Fruit fly (Drosophila melanogaster) whole organism, embryonic: Measurements from ENCODE around the gene Dsor1.

Source experiments
- B-H2 ChIP-seq: fragments of 200-800 bp; sonication (Bioruptor generic); optimal IDR thresholded peaks from 2 replicates; lab custom pipeline; 2018; ENCODE audit warnings: missing biosample characterization, mild to moderate bottlenecking, missing genetic modification characterization
- Bteb2 ChIP-seq: fragments of 200-800 bp; sonication (Bioruptor generic); optimal IDR thresholded peaks from 2 replicates; lab custom pipeline; 2016; ENCODE audit warnings: missing biosample characterization, missing genetic modification characterization
- CG10147 ChIP-seq: fragments of 200-800 bp; sonication (Bioruptor generic); optimal IDR thresholded peaks from 2 replicates; lab custom pipeline; 2019; ENCODE audit warnings: missing biosample characterization, mild to moderate bottlenecking, missing genetic modification characterization, moderate library complexity
- CG10321 ChIP-seq: fragments of 200-800 bp; sonication (Bioruptor generic); IDR thresholded peaks from 2 replicates; pipeline ENCODE4 v1.3.6; 2022; ENCODE audit warnings: missing biosample characterization, missing genetic modification characterization
- CG12942 ChIP-seq: fragments of 200-800 bp; sonication (Bioruptor generic); optimal IDR thresholded peaks from 3 replicates; lab custom pipeline; 2016; ENCODE audit warnings: missing biosample characterization, missing genetic modification characterization
- CG13624 ChIP-seq: fragments of 200-800 bp; sonication (Bioruptor generic); optimal IDR thresholded peaks from 2 replicates; lab custom pipeline; 2016; ENCODE audit warnings: missing biosample characterization, missing genetic modification characterization
- CG16813 ChIP-seq: fragments of 200-800 bp; sonication (Bioruptor generic); IDR thresholded peaks from 3 replicates; pipeline ENCODE4 v1.3.6; 2022; ENCODE audit warnings: missing biosample characterization, missing genetic modification characterization; ENCODE audit not compliant: partially characterized antibody
- CG18011 ChIP-seq: fragments of 200-800 bp; sonication (Bioruptor generic); optimal IDR thresholded peaks from 2 replicates; lab custom pipeline; 2017; ENCODE audit warnings: missing biosample characterization, missing genetic modification characterization, mild to moderate bottlenecking, moderate library complexity, missing genotype
- CG2116 ChIP-seq: fragments of 200-800 bp; sonication (Bioruptor generic); optimal IDR thresholded peaks from 3 replicates; lab custom pipeline; 2018; ENCODE audit warnings: missing biosample characterization, mild to moderate bottlenecking, missing genetic modification characterization
- CG2678 ChIP-seq: fragments of 200-800 bp; sonication (Bioruptor generic); optimal IDR thresholded peaks from 3 replicates; lab custom pipeline; 2019; ENCODE audit warnings: missing biosample characterization, mild to moderate bottlenecking, missing genetic modification characterization, moderate library complexity
- CG30020 ChIP-seq: fragments of 200-800 bp; optimal IDR thresholded peaks from 2 replicates; lab custom pipeline; 2019; ENCODE audit warnings: missing biosample characterization, mild to moderate bottlenecking, missing genetic modification characterization, moderate library complexity
- CG30431 ChIP-seq: fragments of 200-800 bp; sonication (Bioruptor generic); optimal IDR thresholded peaks from 2 replicates; lab custom pipeline; 2017; ENCODE audit warnings: missing biosample characterization, missing genetic modification characterization
- CG4424 ChIP-seq: fragments of 200-800 bp; sonication (Bioruptor generic); optimal IDR thresholded peaks from 3 replicates; lab custom pipeline; 2016; ENCODE audit warnings: missing biosample characterization, missing genetic modification characterization
- CG4730 ChIP-seq: fragments of 200-800 bp; sonication (Bioruptor generic); IDR thresholded peaks from 2 replicates; pipeline ENCODE4 v1.3.6; 2022; ENCODE audit warnings: missing biosample characterization, missing genetic modification characterization
- CG6654 ChIP-seq: fragments of 200-800 bp; sonication (Bioruptor generic); optimal IDR thresholded peaks from 2 replicates; lab custom pipeline; 2017; ENCODE audit warnings: missing biosample characterization, mild to moderate bottlenecking, missing genetic modification characterization
- CG6689 ChIP-seq: fragments of 200-800 bp; sonication (Bioruptor generic); IDR thresholded peaks from 2 replicates; pipeline ENCODE4 v1.3.6; 2022; ENCODE audit warnings: missing biosample characterization, missing genetic modification characterization
- CG6854 ChIP-seq: fragments of 200-800 bp; sonication (Bioruptor generic); optimal IDR thresholded peaks from 3 replicates; lab custom pipeline; 2017; ENCODE audit warnings: missing biosample characterization, mild to moderate bottlenecking, missing genetic modification characterization
- CG8359 ChIP-seq: fragments of 200-800 bp; sonication (Bioruptor generic); optimal IDR thresholded peaks from 2 replicates; lab custom pipeline; 2017; ENCODE audit warnings: missing biosample characterization, mild to moderate bottlenecking, missing genetic modification characterization, borderline replicate concordance
- CG8924 ChIP-seq: fragments of 200-800 bp; optimal IDR thresholded peaks from 3 replicates; lab custom pipeline; 2019; ENCODE audit warnings: missing biosample characterization, mild to moderate bottlenecking, missing genetic modification characterization, moderate library complexity
- CrebB ChIP-seq: fragments of 200-800 bp; sonication (Bioruptor generic); optimal IDR thresholded peaks from 3 replicates; lab custom pipeline; 2018; ENCODE audit warnings: missing biosample characterization, mild to moderate bottlenecking, missing genetic modification characterization
- H15 ChIP-seq: fragments of 200-800 bp; sonication (Bioruptor generic); IDR thresholded peaks from 3 replicates; pipeline ENCODE4 v1.3.6; 2022; ENCODE audit warnings: missing biosample characterization, missing genetic modification characterization
- Hmr ChIP-seq: fragments of 200-800 bp; sonication (Bioruptor generic); optimal IDR thresholded peaks from 3 replicates; lab custom pipeline; 2017; ENCODE audit warnings: mild to moderate bottlenecking, missing biosample characterization, missing genetic modification reagents, missing genetic modification characterization
- Mad ChIP-seq: fragments of 200-800 bp; sonication (Bioruptor generic); optimal IDR thresholded peaks from 2 replicates; lab custom pipeline; 2016; ENCODE audit warnings: missing biosample characterization, missing genetic modification characterization
- Max ChIP-seq: fragments of 200-800 bp; sonication (Bioruptor generic); optimal IDR thresholded peaks from 2 replicates; lab custom pipeline; 2016; ENCODE audit warnings: missing biosample characterization, mild to moderate bottlenecking, missing genetic modification characterization
- Nf-YC ChIP-seq: fragments of 200-800 bp; optimal IDR thresholded peaks from 3 replicates; lab custom pipeline; 2019; ENCODE audit warnings: missing biosample characterization, mild to moderate bottlenecking, missing genetic modification characterization, moderate library complexity
- Oli ChIP-seq: fragments of 200-800 bp; sonication (Bioruptor generic); optimal IDR thresholded peaks from 2 replicates; lab custom pipeline; 2018; ENCODE audit warnings: missing biosample characterization, mild to moderate bottlenecking, missing genetic modification characterization, moderate library complexity
- Pdp1 ChIP-seq, 2 experiments: fragments of 200-800 bp; sonication (Bioruptor generic); optimal IDR thresholded peaks; 3 replicates each; lab custom pipeline; 2016; ENCODE audit warnings: missing biosample characterization in 2 of 2, missing genetic modification characterization in 2 of 2, mild to moderate bottlenecking in 1 of 2, moderate library complexity in 1 of 2
- Side ChIP-seq: fragments of 200-800 bp; sonication (Bioruptor generic); optimal IDR thresholded peaks from 2 replicates; lab custom pipeline; 2016; ENCODE audit warnings: missing biosample characterization, missing genetic modification characterization
- Usf ChIP-seq: fragments of 200-800 bp; sonication (Bioruptor generic); optimal IDR thresholded peaks from 2 replicates; lab custom pipeline; 2017; ENCODE audit warnings: missing genotype, missing biosample characterization, missing genetic modification characterization
- Vsx1 ChIP-seq: fragments of 200-800 bp; sonication (Bioruptor generic); optimal IDR thresholded peaks from 2 replicates; lab custom pipeline; 2017; ENCODE audit warnings: missing biosample characterization, mild to moderate bottlenecking, missing genetic modification characterization, missing genetic modification reagents
- ac ChIP-seq: fragments of 200-800 bp; sonication (Bioruptor generic); optimal IDR thresholded peaks from 3 replicates; lab custom pipeline; 2017; ENCODE audit warnings: missing biosample characterization, mild to moderate bottlenecking, missing genetic modification characterization
- ap ChIP-seq: fragments of 200-800 bp; sonication (Bioruptor generic); IDR thresholded peaks from 2 replicates; pipeline ENCODE4 v1.3.6; 2022; ENCODE audit warnings: missing biosample characterization, missing genetic modification characterization
- az2 ChIP-seq: fragments of 200-800 bp; sonication (Bioruptor generic); optimal IDR thresholded peaks from 3 replicates; lab custom pipeline; 2016; ENCODE audit warnings: missing biosample characterization, missing genetic modification characterization
- cad ChIP-seq: fragments of >200 bp; optimal IDR thresholded peaks from 2 replicates; lab custom pipeline; 2017; ENCODE audit warnings: missing biosample characterization, missing genetic modification characterization
- caup ChIP-seq: fragments of 200-800 bp; sonication (Bioruptor generic); optimal IDR thresholded peaks from 3 replicates; lab custom pipeline; 2017; ENCODE audit warnings: missing biosample characterization, mild to moderate bottlenecking, missing genetic modification characterization, moderate library complexity; ENCODE audit not compliant: severe bottlenecking
- chif ChIP-seq, 2 experiments: fragments of 200-800 bp; sonication (Bioruptor generic); optimal IDR thresholded peaks; 3 replicates each; lab custom pipeline; 2016; ENCODE audit warnings: missing biosample characterization in 2 of 2, missing genetic modification characterization in 2 of 2
- corto ChIP-seq: fragments of 200-800 bp; sonication (Bioruptor generic); optimal IDR thresholded peaks from 2 replicates; lab custom pipeline; 2016; ENCODE audit warnings: missing biosample characterization, mild to moderate bottlenecking, missing genetic modification characterization, moderate library complexity
- dm ChIP-seq: fragments of 200-800 bp; sonication (Bioruptor generic); optimal IDR thresholded peaks from 3 replicates; lab custom pipeline; 2016; ENCODE audit warnings: missing biosample characterization, missing genetic modification characterization
- dysf ChIP-seq: fragments of 200-800 bp; sonication (Bioruptor generic); IDR thresholded peaks from 3 replicates; pipeline ENCODE4 v1.3.6; 2022; ENCODE audit warnings: missing biosample characterization, missing genetic modification characterization
- emc ChIP-seq: fragments of 200-800 bp; sonication (Bioruptor generic); optimal IDR thresholded peaks from 2 replicates; lab custom pipeline; 2016; ENCODE audit warnings: missing biosample characterization, missing genetic modification characterization
- fd102C ChIP-seq: fragments of 200-800 bp; sonication (Bioruptor generic); optimal IDR thresholded peaks from 2 replicates; lab custom pipeline; 2018; ENCODE audit warnings: missing biosample characterization, mild to moderate bottlenecking, missing genetic modification characterization, moderate library complexity
- gem ChIP-seq: fragments of 200-800 bp; sonication (Bioruptor generic); optimal IDR thresholded peaks from 2 replicates; lab custom pipeline; 2019; ENCODE audit warnings: missing biosample characterization, mild to moderate bottlenecking, missing genetic modification characterization, moderate library complexity
- ind ChIP-seq: fragments of 200-800 bp; sonication (Bioruptor generic); optimal IDR thresholded peaks from 3 replicates; lab custom pipeline; 2016; ENCODE audit warnings: missing biosample characterization, missing genetic modification characterization
- lab ChIP-seq: fragments of 200-800 bp; sonication (Bioruptor generic); optimal IDR thresholded peaks from 3 replicates; lab custom pipeline; 2017; ENCODE audit warnings: missing biosample characterization, missing genetic modification characterization, mild to moderate bottlenecking, moderate library complexity, missing genetic modification reagents
- luna ChIP-seq: fragments of 200-800 bp; sonication (Bioruptor generic); optimal IDR thresholded peaks from 2 replicates; lab custom pipeline; 2016; ENCODE audit warnings: missing biosample characterization, missing genetic modification characterization
- mirr ChIP-seq: fragments of 200-800 bp; sonication (Bioruptor generic); optimal IDR thresholded peaks from 3 replicates; lab custom pipeline; 2018; ENCODE audit warnings: missing biosample characterization, mild to moderate bottlenecking, missing genetic modification characterization
- org-1 ChIP-seq: fragments of 200-800 bp; sonication (Bioruptor generic); optimal IDR thresholded peaks from 2 replicates; lab custom pipeline; 2017; ENCODE audit warnings: missing biosample characterization, missing genetic modification characterization
- rib ChIP-seq: fragments of 200-800 bp; sonication (Bioruptor generic); IDR thresholded peaks from 2 replicates; pipeline ENCODE4 v1.3.6; 2022; ENCODE audit warnings: missing biosample characterization, missing genetic modification characterization
- run ChIP-seq: fragments of 200-800 bp; sonication (Bioruptor generic); optimal IDR thresholded peaks from 3 replicates; lab custom pipeline; 2018; ENCODE audit warnings: missing biosample characterization, mild to moderate bottlenecking, missing genetic modification characterization
- toy ChIP-seq: fragments of 200-800 bp; sonication (Bioruptor generic); IDR thresholded peaks from 2 replicates; pipeline ENCODE4 v1.3.6; 2022; ENCODE audit warnings: missing biosample characterization, missing genetic modification characterization
- vnd ChIP-seq: fragments of 200-800 bp; sonication (Bioruptor generic); IDR thresholded peaks from 3 replicates; pipeline ENCODE4 v1.3.6; 2022; ENCODE audit warnings: missing biosample characterization, missing genetic modification characterization; ENCODE audit not compliant: partially characterized antibody
- yki ChIP-seq: fragments of >200 bp; optimal IDR thresholded peaks from 3 replicates; lab custom pipeline; 2018

Gene Dsor1

DNA sequence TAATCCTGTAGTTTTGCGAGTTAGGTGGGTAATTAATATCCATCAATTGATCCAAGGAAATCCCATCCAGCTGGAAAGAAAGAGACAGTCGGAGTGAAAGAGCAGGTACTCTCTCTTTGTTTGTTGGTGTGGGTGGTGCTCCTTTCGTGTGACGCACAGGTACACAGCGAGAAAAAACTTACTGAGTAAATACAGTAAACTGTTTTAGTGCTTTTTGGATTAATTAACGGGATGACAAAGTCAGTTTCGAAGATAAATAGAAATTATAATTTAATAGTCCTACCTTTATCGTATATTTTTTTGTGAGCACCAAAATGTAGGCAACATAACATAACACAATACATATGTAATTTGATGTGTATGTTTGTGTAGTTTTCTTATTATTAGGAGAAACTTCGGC, 898 bp downstream of the Dsor1 start (continued):
- no peak for TF ChIP-seq Side (GFP tag; lab: Kevin White, UChicago)
- no peak for TF ChIP-seq CG6854 (GFP tag; lab: Kevin White, UChicago)
- no peak for TF ChIP-seq Nf-YC
- TF ChIP-seq gem (tag; lab: Kevin White, UChicago) = peak; percentile 59
- no peak for TF ChIP-seq org-1
- no peak for TF ChIP-seq Hmr (GFP tag; lab: Kevin White, UChicago)
- TF ChIP-seq Max (GFP tag; lab: Kevin White, UChicago) = no peak
- no peak for TF ChIP-seq Vsx1
- TF ChIP-seq cad (GFP tag; lab: Kevin White, UChicago) = no peak
- no peak for TF ChIP-seq emc (GFP tag; lab: Kevin White, UChicago)
- no peak for TF ChIP-seq vnd (GFP tag; lab: Robert Waterston, UW)
- no peak for TF ChIP-seq ac (GFP tag; lab: Kevin White, UChicago)
- TF ChIP-seq mirr (GFP tag; lab: Kevin White, UChicago) = no peak
- TF ChIP-seq CrebB = no peak
- no peak for TF ChIP-seq Mad
- no peak for TF ChIP-seq dm (GFP tag; lab: Kevin White, UChicago)
- no peak for TF ChIP-seq caup
- TF ChIP-seq corto (GFP tag; lab: Kevin White, UChicago) = no peak
- TF ChIP-seq CG4730 (GFP tag; lab: Robert Waterston, UW) = no peak
- no peak for TF ChIP-seq CG6689
- TF ChIP-seq Oli = no peak
- TF ChIP-seq Usf (GFP tag; lab: Kevin White, UChicago) = no peak
- no peak for TF ChIP-seq rib (GFP tag; lab: Robert Waterston, UW)
- TF ChIP-seq toy (GFP tag; lab: Robert Waterston, UW) = no peak
- TF ChIP-seq CG4424 (GFP tag; lab: Kevin White, UChicago) = peak; percentile 9
- TF ChIP-seq CG12942 (GFP tag; lab: Kevin White, UChicago) = no peak
- no peak for TF ChIP-seq CG30020
- TF ChIP-seq B-H2 = no peak
- TF ChIP-seq ap (GFP tag; lab: Robert Waterston, UW) = no peak
- TF ChIP-seq CG6654 (GFP tag; lab: Kevin White, UChicago) = no peak
- no peak for TF ChIP-seq lab (GFP tag; lab: Kevin White, UChicago)
- TF ChIP-seq CG2678 (tag; lab: Kevin White, UChicago) = no peak
- no peak for TF ChIP-seq chif (GFP tag; optimal IDR thresholded peaks at IDR 0.05; lab: Kevin White, UChicago)
- no peak for TF ChIP-seq CG8924 (tag; lab: Kevin White, UChicago)
- no peak for TF ChIP-seq CG13624 (GFP tag; lab: Kevin White, UChicago)
- no peak for TF ChIP-seq dysf (GFP tag; lab: Robert Waterston, UW)
- TF ChIP-seq run (tag; lab: Kevin White, UChicago) = no peak
- TF ChIP-seq CG8359 = no peak
- no peak for TF ChIP-seq CG10321 (GFP tag; lab: Robert Waterston, UW)
- TF ChIP-seq az2 (GFP tag; lab: Kevin White, UChicago) = no peak
- peak; percentile 7 for TF ChIP-seq CG2116
- no peak for TF ChIP-seq H15
- no peak for TF ChIP-seq Bteb2 (GFP tag; lab: Kevin White, UChicago)
- TF ChIP-seq yki = no peak
- no peak for TF ChIP-seq ind (GFP tag; lab: Kevin White, UChicago)
- TF ChIP-seq CG16813 (GFP tag; lab: Robert Waterston, UW) = no peak
- no peak for TF ChIP-seq CG30431 (GFP tag; lab: Kevin White, UChicago)
- no peak for TF ChIP-seq CG10147 (GFP tag; lab: Kevin White, UChicago)
- TF ChIP-seq Pdp1 (GFP tag; optimal IDR thresholded peaks at IDR 0.05; lab: Kevin White, UChicago) = no peak
- no peak for TF ChIP-seq CG18011
- peak; percentile 27 for TF ChIP-seq fd102C
- no peak for TF ChIP-seq luna (GFP tag; lab: Kevin White, UChicago)
